Fruit fly (Drosophila melanogaster) whole organism, adult: Measurements from ENCODE around the gene CG31198.

ENCODE experiments used
- CG1620 ChIP-seq: fragments of 200-800 bp; sonication (Bioruptor generic); optimal IDR thresholded peaks from 2 replicates; lab custom pipeline; 2016; ENCODE audit warnings: missing biosample characterization, missing genetic modification characterization
- CG5204 ChIP-seq: fragments of 200-800 bp; sonication (Bioruptor generic); optimal IDR thresholded peaks from 2 replicates; lab custom pipeline; 2016; ENCODE audit warnings: missing biosample characterization, missing genetic modification characterization
- CG7045 ChIP-seq: fragments of 200-800 bp; sonication (Bioruptor generic); optimal IDR thresholded peaks from 2 replicates; lab custom pipeline; 2017; ENCODE audit warnings: missing biosample characterization, mild to moderate bottlenecking, missing genetic modification characterization
- Clk ChIP-seq: fragments of 200-800 bp; sonication (Bioruptor generic); optimal IDR thresholded peaks from 2 replicates; lab custom pipeline; 2017; ENCODE audit warnings: missing biosample characterization, missing genetic modification characterization
- Crg-1 ChIP-seq: fragments of 200-800 bp; sonication (Bioruptor generic); optimal IDR thresholded peaks from 2 replicates; lab custom pipeline; 2016; ENCODE audit warnings: missing biosample characterization, missing genetic modification characterization
- cic ChIP-seq: fragments of 200-800 bp; sonication (Bioruptor generic); optimal IDR thresholded peaks from 2 replicates; lab custom pipeline; 2017; ENCODE audit warnings: missing biosample characterization, mild to moderate bottlenecking, missing genetic modification characterization, moderate library complexity
- kay ChIP-seq: fragments of 200-800 bp; sonication (Bioruptor generic); peaks from one replicate; lab custom pipeline; 2016; ENCODE audit warnings: missing biosample characterization, missing genetic modification characterization, borderline replicate concordance
- pad ChIP-seq: fragments of 200-800 bp; sonication (Bioruptor generic); optimal IDR thresholded peaks from 3 replicates; lab custom pipeline; 2017; ENCODE audit warnings: missing biosample characterization, missing genetic modification characterization, mild to moderate bottlenecking, moderate library complexity, missing genetic modification reagents

DNA sequence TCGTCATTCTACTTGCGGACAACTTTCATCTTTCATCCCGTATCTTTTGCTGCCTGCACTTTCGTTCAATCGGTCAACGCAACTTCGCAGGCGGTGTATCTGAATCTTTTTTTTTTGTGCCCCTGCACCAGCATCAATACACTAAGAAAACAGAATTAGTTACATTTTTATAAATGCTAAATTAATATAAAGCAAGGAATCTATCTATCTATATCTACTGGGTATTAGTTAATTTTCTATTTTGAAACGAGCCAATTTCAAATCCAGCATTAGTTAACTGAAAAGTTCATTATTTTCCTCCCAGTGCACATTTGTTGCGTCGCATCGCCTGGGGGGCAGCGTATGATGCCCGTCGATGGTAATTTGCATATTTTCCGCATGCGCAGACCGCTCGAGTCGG, 21.2 kb upstream of the CG31198 start:
- TF ChIP-seq CG1620 (GFP tag; lab: Kevin White, UChicago) (no peak), Crg-1 (GFP tag; lab: Kevin White, UChicago) (no peak), pad (GFP tag; lab: Kevin White, UChicago) (no peak), Clk (GFP tag; lab: Kevin White, UChicago) (no peak), kay (GFP tag; lab: Kevin White, UChicago) (no peak), CG7045 (GFP tag; lab: Kevin White, UChicago) (no peak), CG5204 (no peak), cic (no peak)
